Worm (Caenorhabditis elegans) whole organism, young adult: Measurements from ENCODE around the gene F44E5.1.

Experiments used
- F23B12.7 ChIP-seq: sonication (generic microtip); optimal IDR thresholded peaks from 2 replicates; lab custom pipeline; 2017; ENCODE audit warnings: missing genetic modification characterization, mild to moderate bottlenecking, missing compliant biosample characterization, antibody characterized with exemption, moderate library complexity; ENCODE audit not compliant: insufficient read depth
- dpff-1 ChIP-seq: sonication (generic microtip); optimal IDR thresholded peaks from 2 replicates; lab custom pipeline; 2017; ENCODE audit warnings: mild to moderate bottlenecking, missing genetic modification characterization, missing compliant biosample characterization
- rcor-1 ChIP-seq: fragments of 200-800 bp; sonication (Bioruptor generic); IDR thresholded peaks from 2 replicates; pipeline ENCODE4 v1.3.6; 2022; ENCODE audit warnings: missing genetic modification reagents, missing genetic modification characterization, missing compliant biosample characterization
- unc-130 ChIP-seq: sonication (generic microtip); optimal IDR thresholded peaks from 2 replicates; lab custom pipeline; 2016; ENCODE audit warnings: missing genetic modification reagents, missing genetic modification characterization, missing compliant biosample characterization
- unc-62 ChIP-seq: fragments of 150-350 bp; optimal IDR thresholded peaks from 2 replicates; lab custom pipeline; 2014; ENCODE audit warnings: missing biosample characterization, missing genetic modification reagents, missing genetic modification characterization

- TF ChIP-seq unc-130 (GFP tag; lab: Kevin White, UChicago), result no peak
- no peak for TF ChIP-seq dpff-1
- TF ChIP-seq unc-62 (GFP tag; lab: Kevin White, UChicago), result no peak
- TF ChIP-seq F23B12.7 (tag; lab: Kevin White, UChicago), result no peak
- TF ChIP-seq rcor-1 (GFP tag; lab: Robert Waterston, UW), result no peak
Observed at ce11 chrII:11761806-11762512, 12.4 kb downstream of the F44E5.1 start.
